Worm (Caenorhabditis elegans): ENCODE data around the gene nhr-34.
A peak's percentile ranks its signal among the peaks of the same experiment; 100 is the strongest.

The nhr-34 gene

ce11 chrIV:9669969-9670368 lies 5.5 kb downstream of the nhr-34 start:
- TF ChIP-seq ceh-82 (tag; optimal IDR thresholded peaks at IDR 0.05) (no peak), ceh-28 (tag; optimal IDR thresholded peaks at IDR 0.05) (no peak), Y48G9A.11 (GFP tag; IDR thresholded peaks at IDR 0.05) (no peak), fos-1 (tag; optimal IDR thresholded peaks at IDR 0.05) (no peak), aha-1 (tag) (no peak), hif-1 (tag; optimal IDR thresholded peaks at IDR 0.05) (no peak), sdz-12 (GFP tag; optimal IDR thresholded peaks at IDR 0.05) (no peak), ztf-7 (tag; optimal IDR thresholded peaks at IDR 0.05) (no peak), arid-1 (GFP tag; conservative IDR thresholded peaks at IDR 0.05) (no peak), spr-1 (tag; optimal IDR thresholded peaks at IDR 0.05) (no peak), Y5F2A.4 (GFP tag; optimal IDR thresholded peaks at IDR 0.05) (no peak), rbr-2 (tag; optimal IDR thresholded peaks at IDR 0.05) (no peak), hmg-1.1 (GFP tag; IDR thresholded peaks at IDR 0.05) (peak; percentile 43; the same call in 1 of the 2 replicates), ama-1 (optimal IDR thresholded peaks at IDR 0.05) (no peak), nhr-48 (tag; optimal IDR thresholded peaks at IDR 0.05) (no peak), F10B5.3 (tag; optimal IDR thresholded peaks at IDR 0.05) (no peak), unc-130 (GFP tag; optimal IDR thresholded peaks at IDR 0.05) (no peak), pqm-1 (tag; optimal IDR thresholded peaks at IDR 0.05) (no peak), gei-8 (GFP tag; optimal IDR thresholded peaks at IDR 0.05) (no peak), hlh-11 (tag; optimal IDR thresholded peaks at IDR 0.05) (peak; percentile 81), F44E2.7 (GFP tag; IDR thresholded peaks at IDR 0.05) (no peak), dmd-8 (GFP tag; IDR thresholded peaks at IDR 0.05) (no peak), pha-4 (GFP tag; IDR thresholded peaks at IDR 0.05) (no peak), pha-4 (tag; optimal IDR thresholded peaks at IDR 0.05) (no peak), daf-12 (tag; optimal IDR thresholded peaks at IDR 0.05) (no peak), aly-2 (tag; optimal IDR thresholded peaks at IDR 0.05) (no peak), mes-2 (tag; optimal IDR thresholded peaks at IDR 0.05; ENCODE audit: poor library complexity, severe bottlenecking) (no peak), nhr-42 (GFP tag; IDR thresholded peaks at IDR 0.05) (no peak), T26A8.4 (GFP tag; IDR thresholded peaks at IDR 0.05) (no peak), attf-4 (tag; optimal IDR thresholded peaks at IDR 0.05) (no peak), nhr-237 (tag; optimal IDR thresholded peaks at IDR 0.05) (no peak), lir-3 (tag; optimal IDR thresholded peaks at IDR 0.05) (no peak), hlh-30 (tag; optimal IDR thresholded peaks at IDR 0.05; ENCODE audit: insufficient read depth) (peak; percentile 77), mep-1 (tag; optimal IDR thresholded peaks at IDR 0.05) (peak; percentile 5), nhr-41 (GFP tag; IDR thresholded peaks at IDR 0.05) (no peak), nhr-10 (tag; optimal IDR thresholded peaks at IDR 0.05) (no peak), nhr-6 (tag; optimal IDR thresholded peaks at IDR 0.05) (no peak), daf-16 (GFP tag; optimal IDR thresholded peaks at IDR 0.05) (no peak), daf-16 (tag; optimal IDR thresholded peaks at IDR 0.05) (no peak), vab-7 (GFP tag; IDR thresholded peaks at IDR 0.05) (no peak), nhr-76 (tag; optimal IDR thresholded peaks at IDR 0.05) (no peak), tag-97 (GFP tag; IDR thresholded peaks at IDR 0.05) (no peak), ceh-44 (GFP tag; IDR thresholded peaks at IDR 0.05) (no peak), ceh-20 (GFP tag; IDR thresholded peaks at IDR 0.05) (no peak), ceh-62 (tag; optimal IDR thresholded peaks at IDR 0.05) (no peak), mxl-3 (GFP tag; optimal IDR thresholded peaks at IDR 0.05) (peak; percentile 67), ZK546.5 (tag; optimal IDR thresholded peaks at IDR 0.05) (no peak), D1046.2 (GFP tag; IDR thresholded peaks at IDR 0.05) (no peak), lim-7 (GFP tag; IDR thresholded peaks at IDR 0.05) (no peak), mdl-1 (tag; optimal IDR thresholded peaks at IDR 0.05) (peak; percentile 24 to 80), madf-5 (GFP tag; IDR thresholded peaks at IDR 0.05) (no peak), snpc-1.2 (GFP tag; IDR thresholded peaks at IDR 0.05) (no peak), dpl-1 (GFP tag; optimal IDR thresholded peaks at IDR 0.05) (no peak), R02D3.7 (tag; optimal IDR thresholded peaks at IDR 0.05) (no peak)

Measured in whole organism, L4 larva.